Worm (Caenorhabditis elegans): ENCODE results near the gene C23F12.3.

DNA sequence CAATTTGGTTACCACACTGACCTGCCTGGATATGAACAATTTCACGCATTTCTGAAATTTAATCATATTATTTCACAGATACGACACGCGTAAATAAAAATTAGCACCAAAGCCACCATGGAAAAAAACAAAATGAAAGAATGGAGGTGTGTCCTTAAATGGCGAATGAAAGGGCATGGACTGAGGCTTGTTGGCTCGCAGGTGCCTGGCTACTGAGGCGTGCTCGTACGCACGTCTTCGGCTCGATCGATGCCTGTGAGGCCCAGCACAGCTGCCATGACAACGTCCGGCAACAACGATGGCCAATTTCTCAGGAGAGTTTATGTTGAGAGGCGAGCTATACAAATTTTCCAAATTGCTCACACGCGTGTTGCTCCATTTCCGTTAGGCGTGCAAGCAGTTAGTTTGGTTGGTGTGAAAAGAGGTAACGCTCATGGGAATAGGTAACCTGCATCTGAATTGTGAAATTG, 45.4 kb downstream of the C23F12.3 start, which contains the start of gene tbb-4:
- TF ChIP-seq skn-1 (tag; optimal IDR thresholded peaks at IDR 0.05) (no peak), lsy-2 (tag; optimal IDR thresholded peaks at IDR 0.05) (no peak), lir-3 (tag; optimal IDR thresholded peaks at IDR 0.05) (no peak), egl-43 (GFP tag; IDR thresholded peaks at IDR 0.05) (no peak), nhr-6 (tag; optimal IDR thresholded peaks at IDR 0.05) (no peak), fos-1 (tag; optimal IDR thresholded peaks at IDR 0.05) (no peak), lin-1 (GFP tag; IDR thresholded peaks at IDR 0.05) (no peak), ceh-82 (tag; optimal IDR thresholded peaks at IDR 0.05) (no peak), pqm-1 (tag; optimal IDR thresholded peaks at IDR 0.05) (no peak), nhr-25 (tag; optimal IDR thresholded peaks at IDR 0.05; ENCODE audit: borderline replicate concordance, insufficient read depth) (no peak), zag-1 (tag; optimal IDR thresholded peaks at IDR 0.05) (no peak), spr-1 (tag; optimal IDR thresholded peaks at IDR 0.05) (no peak), dpl-1 (GFP tag; optimal IDR thresholded peaks at IDR 0.05) (no peak)
